Fruit fly (Drosophila melanogaster) whole organism, embryonic: ENCODE measurements around the gene Egfrap.

ENCODE experiments used
- Atf-2 ChIP-seq: fragments of 200-800 bp; sonication (Bioruptor generic); optimal IDR thresholded peaks from 2 replicates; lab custom pipeline; 2016; ENCODE audit warnings: missing biosample characterization, missing genetic modification characterization
- BEAF-32 ChIP-seq: fragments of 200-800 bp; sonication (Bioruptor generic); optimal IDR thresholded peaks from 3 replicates; lab custom pipeline; 2017; ENCODE audit warnings: missing biosample characterization, missing genetic modification characterization, mild to moderate bottlenecking, moderate library complexity, missing genetic modification reagents
- CG11093 ChIP-seq: fragments of 200-800 bp; sonication (Bioruptor generic); IDR thresholded peaks from 3 replicates; pipeline ENCODE4 v1.3.6; 2022; ENCODE audit warnings: missing biosample characterization, missing genetic modification characterization
- CG11504 ChIP-seq: fragments of 200-800 bp; sonication (Bioruptor generic); optimal IDR thresholded peaks from 3 replicates; lab custom pipeline; 2019; ENCODE audit warnings: missing biosample characterization, mild to moderate bottlenecking, missing genetic modification characterization, moderate library complexity
- CG14050 ChIP-seq: fragments of 200-800 bp; sonication (Bioruptor generic); IDR thresholded peaks from 3 replicates; pipeline ENCODE4 v1.3.6; 2022; ENCODE audit warnings: missing biosample characterization, missing genetic modification characterization
- CG17361 ChIP-seq: fragments of 200-800 bp; sonication (Bioruptor generic); IDR thresholded peaks from 3 replicates; pipeline ENCODE4 v1.3.6; 2022; ENCODE audit warnings: missing biosample characterization, missing genetic modification characterization
- CG2712 ChIP-seq: fragments of 200-800 bp; optimal IDR thresholded peaks from 3 replicates; lab custom pipeline; 2019; ENCODE audit warnings: missing biosample characterization, mild to moderate bottlenecking, missing genetic modification characterization, moderate library complexity
- CG2889 ChIP-seq: fragments of 200-800 bp; sonication (Bioruptor generic); IDR thresholded peaks from 3 replicates; pipeline ENCODE4 v1.3.6; 2022; ENCODE audit warnings: missing biosample characterization, missing genetic modification characterization
- CG31224 ChIP-seq: fragments of 200-800 bp; sonication (Bioruptor generic); IDR thresholded peaks from 2 replicates; pipeline ENCODE4 v1.3.6; 2022; ENCODE audit warnings: missing biosample characterization, missing genetic modification characterization
- CG7271 ChIP-seq: fragments of 200-800 bp; sonication (Bioruptor generic); optimal IDR thresholded peaks from 2 replicates; lab custom pipeline; 2018; ENCODE audit warnings: missing biosample characterization, mild to moderate bottlenecking, missing genetic modification characterization, moderate library complexity
- CG7839 ChIP-seq: fragments of 200-800 bp; sonication (Bioruptor generic); optimal IDR thresholded peaks from 3 replicates; lab custom pipeline; 2018; ENCODE audit warnings: missing biosample characterization, mild to moderate bottlenecking, missing genetic modification characterization, moderate library complexity
- CG8359 ChIP-seq: fragments of 200-800 bp; sonication (Bioruptor generic); optimal IDR thresholded peaks from 2 replicates; lab custom pipeline; 2017; ENCODE audit warnings: missing biosample characterization, mild to moderate bottlenecking, missing genetic modification characterization, borderline replicate concordance
- CG8924 ChIP-seq: fragments of 200-800 bp; optimal IDR thresholded peaks from 3 replicates; lab custom pipeline; 2019; ENCODE audit warnings: missing biosample characterization, mild to moderate bottlenecking, missing genetic modification characterization, moderate library complexity
- CHES-1-like ChIP-seq: fragments of 200-800 bp; sonication (Bioruptor generic); optimal IDR thresholded peaks from 2 replicates; lab custom pipeline; 2016; ENCODE audit warnings: missing biosample characterization, missing genetic modification characterization
- CTCF ChIP-seq: fragments of 200-800 bp; sonication (Bioruptor generic); optimal IDR thresholded peaks from 2 replicates; lab custom pipeline; 2017; ENCODE audit warnings: missing biosample characterization, mild to moderate bottlenecking, missing genetic modification characterization, moderate library complexity
- Drgx ChIP-seq: fragments of 200-800 bp; sonication (Bioruptor generic); IDR thresholded peaks from 2 replicates; pipeline ENCODE4 v1.3.6; 2022; ENCODE audit warnings: missing biosample characterization, missing genetic modification characterization
- HLHmδ ChIP-seq: fragments of 200-800 bp; sonication (Bioruptor generic); optimal IDR thresholded peaks from 2 replicates; lab custom pipeline; 2018; ENCODE audit warnings: missing biosample characterization, mild to moderate bottlenecking, missing genetic modification characterization, moderate library complexity
- Hmr ChIP-seq: fragments of 200-800 bp; sonication (Bioruptor generic); optimal IDR thresholded peaks from 3 replicates; lab custom pipeline; 2017; ENCODE audit warnings: mild to moderate bottlenecking, missing biosample characterization, missing genetic modification reagents, missing genetic modification characterization
- Hmx ChIP-seq: fragments of 200-800 bp; sonication (Bioruptor generic); optimal IDR thresholded peaks from 2 replicates; lab custom pipeline; 2016; ENCODE audit warnings: missing biosample characterization, missing genetic modification characterization
- Hr51 ChIP-seq, 2 experiments: fragments of 200-800 bp; sonication (Bioruptor generic); optimal IDR thresholded peaks; 2 replicates in 1 of 2; 3 replicates in 1 of 2; lab custom pipeline; 2016 to 2018; ENCODE audit warnings: missing biosample characterization in 2 of 2, missing genetic modification characterization in 2 of 2, mild to moderate bottlenecking in 1 of 2, moderate library complexity in 1 of 2
- Mes4 ChIP-seq: fragments of 200-800 bp; sonication (Bioruptor generic); optimal IDR thresholded peaks from 2 replicates; lab custom pipeline; 2016; ENCODE audit warnings: missing biosample characterization, missing genetic modification characterization
- Six4 ChIP-seq: fragments of 200-800 bp; sonication (Bioruptor generic); optimal IDR thresholded peaks from 2 replicates; lab custom pipeline; 2016; ENCODE audit warnings: missing biosample characterization, missing genetic modification characterization
- Sox100B ChIP-seq: fragments of 200-800 bp; sonication (Bioruptor generic); optimal IDR thresholded peaks from 3 replicates; lab custom pipeline; 2018; ENCODE audit warnings: missing biosample characterization, mild to moderate bottlenecking, missing genetic modification characterization
- Spps ChIP-seq: fragments of 200-800 bp; sonication (Bioruptor generic); optimal IDR thresholded peaks from 2 replicates; lab custom pipeline; 2018; ENCODE audit warnings: missing biosample characterization, mild to moderate bottlenecking, missing genetic modification characterization
- Stat92E ChIP-seq, 3 experiments: fragments of >200 bp in 2 of 3; fragments of 200-800 bp in 1 of 3; sonication (Bioruptor generic) in 1 of 3; optimal IDR thresholded peaks; 2 replicates each; lab custom pipeline; 2017 to 2019; ENCODE audit warnings: missing biosample characterization in 3 of 3, missing genetic modification characterization in 3 of 3, mild to moderate bottlenecking in 1 of 3, moderate library complexity in 1 of 3
- Vsx1 ChIP-seq: fragments of 200-800 bp; sonication (Bioruptor generic); optimal IDR thresholded peaks from 2 replicates; lab custom pipeline; 2017; ENCODE audit warnings: missing biosample characterization, mild to moderate bottlenecking, missing genetic modification characterization, missing genetic modification reagents
- Xrp1 ChIP-seq: fragments of 200-800 bp; sonication (Bioruptor generic); IDR thresholded peaks from 2 replicates; pipeline ENCODE4 v1.3.6; 2022; ENCODE audit warnings: missing biosample characterization, missing genetic modification characterization
- al ChIP-seq: fragments of 200-800 bp; sonication (Bioruptor generic); IDR thresholded peaks from 2 replicates; pipeline ENCODE4 v1.3.6; 2022; ENCODE audit warnings: missing biosample characterization, missing genetic modification characterization
- amos ChIP-seq: fragments of 200-800 bp; sonication (Bioruptor generic); IDR thresholded peaks from 2 replicates; pipeline ENCODE4 v1.3.6; 2022; ENCODE audit warnings: missing biosample characterization, missing genetic modification characterization; ENCODE audit not compliant: partially characterized antibody
- aop ChIP-seq: fragments of 200-800 bp; sonication (Bioruptor generic); IDR thresholded peaks from 2 replicates; pipeline ENCODE4 v1.3.6; 2022; ENCODE audit warnings: missing biosample characterization, missing genetic modification characterization
- bcd ChIP-seq: fragments of 200-800 bp; sonication (Bioruptor generic); optimal IDR thresholded peaks from 2 replicates; lab custom pipeline; 2017; ENCODE audit warnings: missing biosample characterization, mild to moderate bottlenecking, missing genetic modification characterization
- ewg ChIP-seq: fragments of 200-800 bp; sonication (Bioruptor generic); optimal IDR thresholded peaks from 3 replicates; lab custom pipeline; 2017; ENCODE audit warnings: mild to moderate bottlenecking, missing biosample characterization, missing genetic modification reagents, missing genetic modification characterization
- fd64A ChIP-seq: fragments of 200-800 bp; sonication (Bioruptor generic); optimal IDR thresholded peaks from 3 replicates; lab custom pipeline; 2018; ENCODE audit warnings: missing biosample characterization, mild to moderate bottlenecking, missing genetic modification characterization
- fu2 ChIP-seq: fragments of 200-800 bp; sonication (Bioruptor generic); optimal IDR thresholded peaks from 2 replicates; lab custom pipeline; 2016; ENCODE audit warnings: missing biosample characterization, missing genetic modification characterization
- gcm ChIP-seq: fragments of 200-800 bp; sonication (Bioruptor generic); optimal IDR thresholded peaks from 2 replicates; lab custom pipeline; 2019; ENCODE audit warnings: missing biosample characterization, mild to moderate bottlenecking, missing genetic modification characterization, moderate library complexity
- grn ChIP-seq: fragments of 200-800 bp; sonication (Bioruptor generic); optimal IDR thresholded peaks from 3 replicates; lab custom pipeline; 2017; ENCODE audit warnings: missing biosample characterization, missing genetic modification characterization
- hb ChIP-seq: fragments of 200-800 bp; sonication (Bioruptor generic); IDR thresholded peaks from 3 replicates; pipeline ENCODE4 v1.3.6; 2022; ENCODE audit warnings: missing biosample characterization, missing genetic modification characterization; ENCODE audit not compliant: partially characterized antibody
- jigr1 ChIP-seq: fragments of 200-800 bp; sonication (Bioruptor generic); IDR thresholded peaks from 3 replicates; pipeline ENCODE4 v1.3.6; 2022; ENCODE audit warnings: missing biosample characterization, missing genetic modification characterization
- kah ChIP-seq: fragments of 200-800 bp; sonication (Bioruptor generic); optimal IDR thresholded peaks from 2 replicates; lab custom pipeline; 2018; ENCODE audit warnings: missing biosample characterization, mild to moderate bottlenecking, missing genetic modification characterization
- pb ChIP-seq: fragments of 200-800 bp; sonication (Bioruptor generic); optimal IDR thresholded peaks from 3 replicates; lab custom pipeline; 2016; ENCODE audit warnings: missing biosample characterization, missing genetic modification characterization
- peb ChIP-seq: fragments of 200-800 bp; sonication (Bioruptor generic); IDR thresholded peaks from 2 replicates; pipeline ENCODE4 v1.3.6; 2022; ENCODE audit warnings: missing biosample characterization, missing genetic modification characterization
- pho ChIP-seq: fragments of 200-800 bp; sonication (Bioruptor generic); optimal IDR thresholded peaks from 2 replicates; lab custom pipeline; 2016; ENCODE audit warnings: missing biosample characterization, missing genetic modification characterization
- pita ChIP-seq: fragments of 200-800 bp; sonication (Bioruptor generic); optimal IDR thresholded peaks from 2 replicates; lab custom pipeline; 2017; ENCODE audit warnings: missing biosample characterization, mild to moderate bottlenecking, missing genetic modification characterization
- psq ChIP-seq: fragments of 200-800 bp; sonication (Bioruptor generic); optimal IDR thresholded peaks from 2 replicates; lab custom pipeline; 2017; ENCODE audit warnings: missing biosample characterization, missing genetic modification characterization
- ranshi ChIP-seq: fragments of 200-800 bp; sonication (Bioruptor generic); IDR thresholded peaks from 2 replicates; pipeline ENCODE4 v1.3.6; 2022; ENCODE audit warnings: missing biosample characterization, missing genetic modification characterization
- seq ChIP-seq: fragments of 200-800 bp; sonication (Bioruptor generic); IDR thresholded peaks from 2 replicates; pipeline ENCODE4 v1.3.6; 2022; ENCODE audit warnings: missing biosample characterization, missing genetic modification characterization
- slou ChIP-seq: fragments of 200-800 bp; sonication (Bioruptor generic); optimal IDR thresholded peaks from 3 replicates; lab custom pipeline; 2016; ENCODE audit warnings: missing biosample characterization, missing genetic modification characterization
- stc ChIP-seq: fragments of 200-800 bp; sonication (Bioruptor generic); IDR thresholded peaks from 2 replicates; pipeline ENCODE4 v1.3.6; 2022; ENCODE audit warnings: missing biosample characterization, missing genetic modification characterization
- twi ChIP-seq: fragments of 200-800 bp; optimal IDR thresholded peaks from 2 replicates; lab custom pipeline; 2019; ENCODE audit warnings: missing biosample characterization, mild to moderate bottlenecking, missing genetic modification characterization, moderate library complexity
- vnd ChIP-seq: fragments of 200-800 bp; sonication (Bioruptor generic); IDR thresholded peaks from 3 replicates; pipeline ENCODE4 v1.3.6; 2022; ENCODE audit warnings: missing biosample characterization, missing genetic modification characterization; ENCODE audit not compliant: partially characterized antibody

The Egfrap gene

DNA sequence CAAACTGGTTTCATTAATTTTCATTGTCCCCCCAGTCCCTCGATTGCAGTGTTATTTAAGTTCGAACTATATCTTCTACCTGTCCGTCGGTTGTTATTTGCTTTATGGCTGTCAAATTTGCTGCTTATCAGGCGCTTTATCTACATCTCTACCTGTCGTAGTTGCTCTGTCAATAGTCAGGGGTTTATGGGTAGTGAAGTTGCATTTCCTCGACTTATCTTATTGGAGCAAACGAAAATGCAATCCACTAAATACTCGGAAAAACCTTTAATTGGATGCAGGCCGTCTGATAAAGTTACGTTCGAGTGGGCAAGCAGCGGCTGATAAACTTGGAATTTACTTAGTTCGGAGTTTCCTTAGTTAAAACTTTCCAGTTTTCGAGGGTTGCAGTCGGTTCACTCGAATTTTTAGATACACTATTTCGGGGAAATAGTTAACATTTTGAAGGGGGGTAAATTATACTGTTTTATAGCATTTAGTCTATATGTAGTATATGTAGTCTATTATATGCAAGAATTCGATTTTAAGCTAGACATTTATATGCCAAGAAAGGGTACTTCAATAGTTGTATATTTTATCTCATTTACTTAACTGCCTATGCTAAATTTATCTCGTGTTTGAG lies 3.2 kb downstream of the Egfrap start (continued):
- TF ChIP-seq Stat92E (GFP tag; optimal IDR thresholded peaks at IDR 0.05; lab: Kevin White, UChicago) (peak in 1 of 3 experiments; percentile 62), CG8359 (GFP tag; lab: Kevin White, UChicago) (peak; percentile 9), CHES-1-like (no peak), pita (GFP tag; lab: Kevin White, UChicago) (no peak), Vsx1 (peak; percentile 26), grn (peak; percentile 97), stc (no peak), twi (tag; lab: Kevin White, UChicago) (peak; percentile 9), fd64A (peak; percentile 64)

- TF ChIP-seq fu2 (GFP tag; lab: Kevin White, UChicago): no peak
- no peak for TF ChIP-seq aop (GFP tag; lab: Robert Waterston, UW)
- no peak for TF ChIP-seq slou
- TF ChIP-seq CG14050: no peak
- TF ChIP-seq hb (GFP tag; lab: Robert Waterston, UW): no peak
- TF ChIP-seq Atf-2 (GFP tag; lab: Kevin White, UChicago): no peak
- no peak for TF ChIP-seq Spps (tag; lab: Kevin White, UChicago)
- TF ChIP-seq CG7271 (tag; lab: Kevin White, UChicago): no peak
- TF ChIP-seq pb (GFP tag; lab: Kevin White, UChicago): no peak
- no peak for TF ChIP-seq Hmr (GFP tag; lab: Kevin White, UChicago)
- no peak for TF ChIP-seq Hmx (GFP tag; lab: Kevin White, UChicago)
- TF ChIP-seq Sox100B (GFP tag; lab: Kevin White, UChicago): no peak
- TF ChIP-seq CG2889 (GFP tag; lab: Robert Waterston, UW): no peak
- TF ChIP-seq CG11093: no peak
- no peak for TF ChIP-seq amos (GFP tag; lab: Robert Waterston, UW)
- TF ChIP-seq ranshi (GFP tag; lab: Robert Waterston, UW): no peak
- TF ChIP-seq CG17361 (GFP tag; lab: Robert Waterston, UW): no peak
- no peak for TF ChIP-seq peb (GFP tag; lab: Robert Waterston, UW)
- no peak for TF ChIP-seq psq (GFP tag; lab: Kevin White, UChicago)
- no peak for TF ChIP-seq CHES-1-like
- TF ChIP-seq seq: no peak
- no peak for TF ChIP-seq CTCF (GFP tag; lab: Kevin White, UChicago)
- TF ChIP-seq jigr1 (GFP tag; lab: Robert Waterston, UW): no peak
- TF ChIP-seq pho (GFP tag; lab: Kevin White, UChicago): no peak
- TF ChIP-seq bcd: no peak
- TF ChIP-seq kah (GFP tag; lab: Kevin White, UChicago): no peak
- peak; percentile 17; the same call in 1 of the 2 replicates for TF ChIP-seq Xrp1
- TF ChIP-seq vnd: no peak
- TF ChIP-seq ewg (GFP tag; lab: Kevin White, UChicago): no peak
- no peak for TF ChIP-seq CG8924 (tag; lab: Kevin White, UChicago)
- TF ChIP-seq CG2712: peak; percentile 17
- TF ChIP-seq Six4 (GFP tag; lab: Kevin White, UChicago): no peak
- peak; percentile 16 for TF ChIP-seq CG11504
- TF ChIP-seq al (GFP tag; lab: Robert Waterston, UW): no peak
- TF ChIP-seq HLHmδ (GFP tag; lab: Kevin White, UChicago): no peak
- no peak for TF ChIP-seq Mes4 (GFP tag; lab: Kevin White, UChicago)
- no peak for TF ChIP-seq BEAF-32 (GFP tag; lab: Kevin White, UChicago)
- TF ChIP-seq CG31224 (GFP tag; lab: Robert Waterston, UW): no peak
- no peak for TF ChIP-seq Hr51 (GFP tag; optimal IDR thresholded peaks at IDR 0.05; lab: Kevin White, UChicago)
- peak; percentile 68 for TF ChIP-seq Drgx (GFP tag; lab: Robert Waterston, UW)
- no peak for TF ChIP-seq CG7839
- no peak for TF ChIP-seq gcm (GFP tag; lab: Kevin White, UChicago)
These were observed 4.9 kb downstream of the Egfrap start for dm6 chr3L:5945571-5945970.
